Fruit fly (Drosophila melanogaster) whole organism, adult: ENCODE data around the gene CG5968.

Experiments
- CG11617 ChIP-seq: fragments of 200-800 bp; sonication (Bioruptor generic); optimal IDR thresholded peaks from 2 replicates; lab custom pipeline; 2017; ENCODE audit warnings: mild to moderate bottlenecking, missing biosample characterization, missing genetic modification reagents, missing genetic modification characterization
- CG12768 ChIP-seq: fragments of 200-800 bp; sonication (Bioruptor generic); optimal IDR thresholded peaks from 2 replicates; lab custom pipeline; 2017; ENCODE audit warnings: missing biosample characterization, missing genetic modification characterization, mild to moderate bottlenecking, moderate library complexity, missing genetic modification reagents
- CG14711 ChIP-seq: fragments of 200-800 bp; sonication (Bioruptor generic); optimal IDR thresholded peaks from 2 replicates; lab custom pipeline; 2018; ENCODE audit warnings: missing biosample characterization, mild to moderate bottlenecking, missing genetic modification characterization, moderate library complexity
- CG1620 ChIP-seq: fragments of 200-800 bp; sonication (Bioruptor generic); optimal IDR thresholded peaks from 2 replicates; lab custom pipeline; 2016; ENCODE audit warnings: missing biosample characterization, missing genetic modification characterization
- CG33017 ChIP-seq: fragments of 200-800 bp; sonication (Bioruptor generic); optimal IDR thresholded peaks from 2 replicates; lab custom pipeline; 2018; ENCODE audit warnings: missing biosample characterization, mild to moderate bottlenecking, missing genetic modification characterization, moderate library complexity
- CG5204 ChIP-seq: fragments of 200-800 bp; sonication (Bioruptor generic); optimal IDR thresholded peaks from 2 replicates; lab custom pipeline; 2016; ENCODE audit warnings: missing biosample characterization, missing genetic modification characterization
- CG7045 ChIP-seq: fragments of 200-800 bp; sonication (Bioruptor generic); optimal IDR thresholded peaks from 2 replicates; lab custom pipeline; 2017; ENCODE audit warnings: missing biosample characterization, mild to moderate bottlenecking, missing genetic modification characterization
- CG7101 ChIP-seq: fragments of 200-800 bp; sonication (Bioruptor generic); optimal IDR thresholded peaks from 2 replicates; lab custom pipeline; 2018; ENCODE audit warnings: missing biosample characterization, mild to moderate bottlenecking, missing genetic modification characterization, moderate library complexity
- Clk ChIP-seq: fragments of 200-800 bp; sonication (Bioruptor generic); optimal IDR thresholded peaks from 2 replicates; lab custom pipeline; 2017; ENCODE audit warnings: missing biosample characterization, missing genetic modification characterization
- Crg-1 ChIP-seq: fragments of 200-800 bp; sonication (Bioruptor generic); optimal IDR thresholded peaks from 2 replicates; lab custom pipeline; 2016; ENCODE audit warnings: missing biosample characterization, missing genetic modification characterization
- Hr96 ChIP-seq: fragments of 200-800 bp; sonication (Bioruptor generic); optimal IDR thresholded peaks from 2 replicates; lab custom pipeline; 2016; ENCODE audit warnings: missing biosample characterization, missing genetic modification characterization
- Mnt ChIP-seq: fragments of 200-800 bp; sonication (Bioruptor generic); optimal IDR thresholded peaks from 2 replicates; lab custom pipeline; 2016; ENCODE audit warnings: missing biosample characterization, mild to moderate bottlenecking, missing genetic modification characterization
- bab1 ChIP-seq: fragments of 200-800 bp; sonication (Bioruptor generic); optimal IDR thresholded peaks from 3 replicates; lab custom pipeline; 2019; ENCODE audit warnings: missing biosample characterization, mild to moderate bottlenecking, missing genetic modification characterization, moderate library complexity
- cic ChIP-seq: fragments of 200-800 bp; sonication (Bioruptor generic); optimal IDR thresholded peaks from 2 replicates; lab custom pipeline; 2017; ENCODE audit warnings: missing biosample characterization, mild to moderate bottlenecking, missing genetic modification characterization, moderate library complexity
- cnc ChIP-seq, 2 experiments: fragments of >200 bp; optimal IDR thresholded peaks; 2 replicates each; lab custom pipeline; 2017
- kay ChIP-seq: fragments of 200-800 bp; sonication (Bioruptor generic); peaks from one replicate; lab custom pipeline; 2016; ENCODE audit warnings: missing biosample characterization, missing genetic modification characterization, borderline replicate concordance
- ovo ChIP-seq: fragments of 200-800 bp; sonication (Bioruptor generic); optimal IDR thresholded peaks from 2 replicates; lab custom pipeline; 2016; ENCODE audit warnings: missing biosample characterization, missing genetic modification characterization
- pad ChIP-seq: fragments of 200-800 bp; sonication (Bioruptor generic); optimal IDR thresholded peaks from 3 replicates; lab custom pipeline; 2017; ENCODE audit warnings: missing biosample characterization, missing genetic modification characterization, mild to moderate bottlenecking, moderate library complexity, missing genetic modification reagents
- tj ChIP-seq: fragments of 200-800 bp; sonication (Bioruptor generic); optimal IDR thresholded peaks from 3 replicates; lab custom pipeline; 2017; ENCODE audit warnings: missing biosample characterization, mild to moderate bottlenecking, missing genetic modification characterization, moderate library complexity
- toe ChIP-seq: fragments of 200-800 bp; sonication (Bioruptor generic); optimal IDR thresholded peaks from 2 replicates; lab custom pipeline; 2016; ENCODE audit warnings: missing biosample characterization, missing genetic modification characterization

Gene CG5968

dm6 chr2L:16500469-16500868 is 49.3 kb downstream of the CG5968 start:
- TF ChIP-seq Crg-1 (GFP tag; lab: Kevin White, UChicago) (no peak), Clk (no peak), CG1620 (GFP tag; lab: Kevin White, UChicago) (peak; percentile 16), ovo (no peak), toe (GFP tag; lab: Kevin White, UChicago) (peak; percentile 40), pad (GFP tag; lab: Kevin White, UChicago) (no peak), bab1 (GFP tag; lab: Kevin White, UChicago) (peak; percentile 37), CG12768 (peak; percentile 25), cic (GFP tag; lab: Kevin White, UChicago) (no peak), Mnt (GFP tag; lab: Kevin White, UChicago) (no peak), CG7101 (tag; lab: Kevin White, UChicago) (peak; percentile 69), Hr96 (peak; percentile 17), CG11617 (GFP tag; lab: Kevin White, UChicago) (no peak), cnc (optimal IDR thresholded peaks at IDR 0.05; lab: Kevin White, UChicago) (no peak), tj (GFP tag; lab: Kevin White, UChicago) (peak; percentile 22), CG5204 (peak; percentile 54), CG7045 (GFP tag; lab: Kevin White, UChicago) (peak; percentile 44), CG33017 (tag; lab: Kevin White, UChicago) (peak; percentile 75), kay (peak; percentile 54), CG14711 (tag; lab: Kevin White, UChicago) (peak; percentile 35)

dm6 chr2L:16499559-16499958 is 50.2 kb downstream of the CG5968 start:
- TF ChIP-seq CG33017 (tag; lab: Kevin White, UChicago) (no peak), bab1 (GFP tag; lab: Kevin White, UChicago) (peak; percentile 0), CG12768 (no peak)
